Worm (Caenorhabditis elegans): ENCODE measurements around the gene lsy-2.

lsy-2 gene

DNA sequence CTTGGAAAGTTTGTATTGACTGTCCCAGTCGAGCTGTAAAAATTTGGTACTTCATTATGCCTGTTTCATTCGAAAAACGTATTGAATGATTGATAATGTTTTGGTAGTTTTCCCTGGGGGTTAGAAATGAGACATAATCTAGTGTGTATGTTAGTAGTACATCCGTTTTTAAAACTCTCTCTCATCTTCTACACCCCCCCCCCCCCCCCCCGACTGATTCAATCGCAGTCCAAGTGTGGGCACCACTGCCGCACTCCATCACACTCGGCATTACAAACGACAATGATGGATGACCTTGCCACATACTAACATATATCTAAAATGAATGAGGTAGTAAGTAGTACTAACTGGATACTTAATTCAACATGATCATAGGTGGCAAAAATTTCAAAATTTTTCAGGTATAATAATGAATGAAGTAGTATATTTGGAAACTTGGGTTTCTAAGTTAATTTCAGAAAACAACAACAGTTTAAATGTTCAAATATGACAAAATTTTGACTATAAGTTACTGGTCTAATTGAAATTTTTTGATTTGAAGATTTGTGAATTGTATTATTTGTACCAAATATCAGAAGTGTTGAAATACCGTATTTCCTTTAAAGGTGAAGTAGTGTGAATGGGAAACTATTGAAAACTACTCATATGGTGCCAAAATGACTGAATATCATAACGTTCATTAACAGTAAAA lies 47.9 kb upstream of the lsy-2 start:
- peak; percentile 33 for TF ChIP-seq elt-1 (tag; optimal IDR thresholded peaks at IDR 0.05)
- TF ChIP-seq mdl-1 (tag; optimal IDR thresholded peaks at IDR 0.05), result no peak
- TF ChIP-seq zag-1 (tag; optimal IDR thresholded peaks at IDR 0.05), result no peak

ce11 chrX:2042621-2043020 lies 46.9 kb upstream of the lsy-2 start:
- TF ChIP-seq ama-1 (optimal IDR thresholded peaks at IDR 0.05) (no peak), nhr-28 (tag; optimal IDR thresholded peaks at IDR 0.05) (no peak)

DNA sequence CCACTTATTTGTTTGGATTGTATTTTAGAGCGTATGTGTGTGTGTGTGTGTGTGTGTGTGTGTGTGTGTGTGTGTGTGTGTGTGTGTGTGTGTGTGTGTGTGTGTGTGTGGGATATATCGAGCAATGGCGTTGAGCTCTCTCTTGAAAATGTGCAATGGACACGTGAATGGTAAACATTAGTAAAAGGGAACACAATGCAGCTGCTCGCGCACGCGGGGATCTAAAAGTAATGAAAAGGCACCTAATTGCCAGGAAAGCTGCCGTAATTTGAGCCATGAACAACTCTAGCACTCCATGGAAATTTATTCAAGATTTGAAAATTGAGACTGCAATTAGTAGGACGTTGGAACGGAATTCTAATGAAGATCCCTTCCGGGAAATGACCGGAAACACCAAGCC lies 46.3 kb upstream of the lsy-2 start:
- TF ChIP-seq elt-3 (tag; optimal IDR thresholded peaks at IDR 0.05) (no peak), lin-39 (tag; optimal IDR thresholded peaks at IDR 0.05) (no peak), tbx-2 (tag; optimal IDR thresholded peaks at IDR 0.05) (no peak), eor-1 (tag; optimal IDR thresholded peaks at IDR 0.05) (no peak), pha-4 (tag; optimal IDR thresholded peaks at IDR 0.05) (peak; percentile 50), nhr-237 (tag; optimal IDR thresholded peaks at IDR 0.05) (no peak), ZK546.5 (tag; optimal IDR thresholded peaks at IDR 0.05) (no peak), unc-39 (tag; optimal IDR thresholded peaks at IDR 0.05) (no peak)

DNA sequence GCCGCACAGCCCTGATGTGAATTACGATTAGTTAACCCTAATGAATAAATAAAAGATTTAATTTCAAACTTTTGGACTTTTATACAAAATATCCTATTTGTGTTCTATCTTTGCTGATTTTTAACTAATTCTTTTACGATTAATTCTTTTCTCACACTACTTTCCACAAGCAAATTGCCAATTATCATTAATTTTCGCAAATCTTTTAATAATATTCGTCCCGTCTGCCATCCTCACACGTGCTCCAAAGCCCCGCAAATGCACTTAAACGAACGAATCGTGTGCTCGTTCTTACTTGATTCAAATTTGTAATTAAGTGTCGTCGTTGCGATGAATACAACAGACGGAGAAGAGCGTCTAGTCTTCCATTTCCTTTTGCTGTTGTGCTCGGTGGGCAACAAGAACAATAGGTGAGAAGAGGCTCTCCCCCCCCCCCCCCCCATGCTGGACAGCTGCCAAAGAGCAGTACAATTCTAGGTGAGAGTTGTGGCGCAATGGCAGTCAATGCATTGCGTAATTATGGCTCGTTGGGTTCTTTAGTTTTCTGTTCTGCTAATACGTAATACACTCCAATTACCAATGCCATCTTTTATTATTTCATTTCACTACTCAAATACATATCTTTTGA lies 44.8 kb upstream of the lsy-2 start:
- TF ChIP-seq eor-1 (tag; optimal IDR thresholded peaks at IDR 0.05), result no peak
- TF ChIP-seq nhr-77 (tag; optimal IDR thresholded peaks at IDR 0.05), result no peak
- no peak for TF ChIP-seq tbx-2 (tag; optimal IDR thresholded peaks at IDR 0.05)
- no peak for TF ChIP-seq R02D3.7 (tag; optimal IDR thresholded peaks at IDR 0.05)
- no peak for TF ChIP-seq nhr-67 (tag; optimal IDR thresholded peaks at IDR 0.05)

ce11 chrX:2045603-2046002 lies 43.9 kb upstream of the lsy-2 start:
- TF ChIP-seq nhr-12 (tag; optimal IDR thresholded peaks at IDR 0.05), result no peak
- no peak for TF ChIP-seq elt-1 (tag; optimal IDR thresholded peaks at IDR 0.05)
- no peak for TF ChIP-seq eor-1 (tag; optimal IDR thresholded peaks at IDR 0.05)
- no peak for TF ChIP-seq lin-15B (tag; optimal IDR thresholded peaks at IDR 0.05)
- TF ChIP-seq nhr-76 (tag; optimal IDR thresholded peaks at IDR 0.05), result no peak
- TF ChIP-seq zag-1 (tag; optimal IDR thresholded peaks at IDR 0.05), result no peak
- no peak for TF ChIP-seq nhr-43 (tag; optimal IDR thresholded peaks at IDR 0.05; ENCODE audit: poor library complexity, severe bottlenecking)
- TF ChIP-seq daf-12 (tag; optimal IDR thresholded peaks at IDR 0.05), result no peak
- no peak for TF ChIP-seq hmg-11 (tag; optimal IDR thresholded peaks at IDR 0.05)
- no peak for TF ChIP-seq elt-2 (tag; optimal IDR thresholded peaks at IDR 0.05)
- TF ChIP-seq ama-1 (optimal IDR thresholded peaks at IDR 0.05), result no peak
- TF ChIP-seq snpc-4 (tag; optimal IDR thresholded peaks at IDR 0.05), result no peak
- no peak for TF ChIP-seq unc-39 (tag; optimal IDR thresholded peaks at IDR 0.05)
- TF ChIP-seq nhr-237 (tag; optimal IDR thresholded peaks at IDR 0.05), result no peak

- TF ChIP-seq fos-1 (tag; optimal IDR thresholded peaks at IDR 0.05) (no peak), nhr-67 (tag; optimal IDR thresholded peaks at IDR 0.05) (no peak), lin-39 (tag; optimal IDR thresholded peaks at IDR 0.05) (peak; percentile 14), sea-2 (GFP tag; optimal IDR thresholded peaks at IDR 0.05) (no peak), nhr-25 (tag; optimal IDR thresholded peaks at IDR 0.05) (no peak), zag-1 (tag; optimal IDR thresholded peaks at IDR 0.05) (no peak)
Observed at ce11 chrX:2046124-2046722, 43.3 kb upstream of the lsy-2 start, which contains the start of gene igcm-4. TSS of gene igcm-4 (minus strand) at chrX:2046360.

DNA sequence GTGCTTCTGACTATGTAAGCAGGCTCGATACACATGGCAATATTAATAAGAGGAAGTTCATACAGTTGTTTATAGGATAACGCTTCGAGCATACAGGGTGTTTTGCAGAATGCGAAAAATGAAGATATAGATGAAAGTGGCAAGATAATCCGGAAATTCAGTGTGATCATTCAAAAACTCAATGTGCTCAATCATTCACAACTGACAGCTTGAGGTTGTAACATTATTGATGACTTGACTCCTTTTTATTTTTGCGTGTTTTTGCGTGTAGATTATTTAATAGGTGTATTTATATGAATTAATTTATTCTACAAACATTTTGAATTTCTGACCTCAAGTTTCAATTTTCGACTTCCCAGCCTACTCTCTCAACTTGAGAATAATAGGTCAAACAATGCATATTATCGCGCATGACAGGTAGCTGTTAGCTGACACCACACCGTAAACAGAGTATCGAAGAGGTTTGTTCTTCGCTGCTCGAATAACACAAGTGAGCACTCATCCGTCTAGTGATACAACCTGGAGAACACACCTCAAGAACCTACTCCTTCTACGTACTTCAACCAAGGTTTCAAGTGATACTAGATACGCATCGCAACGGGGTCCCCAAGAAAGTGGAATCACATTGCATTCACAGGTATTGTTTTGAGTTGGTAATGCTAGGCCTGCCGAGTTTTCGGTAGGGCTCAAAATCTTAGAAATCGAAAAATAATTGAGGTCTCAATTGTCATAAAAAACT lies 42.1 kb upstream of the lsy-2 start:
- TF ChIP-seq zag-1 (tag; optimal IDR thresholded peaks at IDR 0.05), result no peak
- TF ChIP-seq mdl-1 (tag; optimal IDR thresholded peaks at IDR 0.05), result no peak
- no peak for TF ChIP-seq nhr-237 (tag; optimal IDR thresholded peaks at IDR 0.05)
- TF ChIP-seq lsy-12 (tag; optimal IDR thresholded peaks at IDR 0.05), result no peak
- TF ChIP-seq nhr-28 (tag; optimal IDR thresholded peaks at IDR 0.05), result no peak
- no peak for TF ChIP-seq ama-1 (optimal IDR thresholded peaks at IDR 0.05)
- TF ChIP-seq unc-62 (GFP tag; optimal IDR thresholded peaks at IDR 0.05), result no peak
